Worm (Caenorhabditis elegans) whole organism, L1 larva: ENCODE measurements around the gene T20B12.4.

Source experiments
- elt-3 ChIP-seq, 6 experiments: fragments of 150-350 bp in 1 of 6; sonication (generic microtip); optimal IDR thresholded peaks; 2 replicates each; lab custom pipeline; 2017 to 2018; ENCODE audit warnings: missing biosample characterization in 6 of 6, missing genetic modification characterization in 6 of 6, inconsistent platforms in 1 of 6
- pqm-1 ChIP-seq: sonication (generic microtip); optimal IDR thresholded peaks from 3 replicates; lab custom pipeline; 2017; ENCODE audit warnings: missing biosample characterization, missing genetic modification characterization
- snpc-4 ChIP-seq: fragments of 150-350 bp; optimal IDR thresholded peaks from 2 replicates; lab custom pipeline; 2014; ENCODE audit warnings: missing biosample characterization, missing genetic modification characterization

DNA sequence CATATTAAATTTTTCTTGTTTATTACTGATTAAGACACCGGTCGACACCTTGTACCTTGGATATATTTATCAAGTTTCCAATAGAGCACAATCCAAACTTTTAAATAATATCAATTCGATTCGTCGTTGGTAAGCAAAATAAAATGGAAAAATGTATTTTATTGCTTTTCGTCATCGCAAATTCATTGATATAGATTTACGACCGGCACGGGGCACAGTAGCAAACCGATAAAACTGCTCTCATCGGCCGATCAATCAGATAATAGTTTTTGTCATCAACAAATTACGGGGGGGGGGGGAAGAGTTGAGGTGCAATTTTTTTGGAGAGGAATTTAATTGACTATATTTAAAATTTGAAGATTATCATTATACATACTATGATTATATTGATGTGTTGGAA, 44.2 kb upstream of the T20B12.4 start:
- TF ChIP-seq snpc-4 (tag; lab: Kevin White, UChicago) (no peak), pqm-1 (tag; lab: Kevin White, UChicago) (no peak), elt-3 (tag; optimal IDR thresholded peaks at IDR 0.05; lab: Kevin White, UChicago) (no peak)
